Fruit fly (Drosophila melanogaster): Measurements from ENCODE around the gene CG42460.

The CG42460 gene

DNA sequence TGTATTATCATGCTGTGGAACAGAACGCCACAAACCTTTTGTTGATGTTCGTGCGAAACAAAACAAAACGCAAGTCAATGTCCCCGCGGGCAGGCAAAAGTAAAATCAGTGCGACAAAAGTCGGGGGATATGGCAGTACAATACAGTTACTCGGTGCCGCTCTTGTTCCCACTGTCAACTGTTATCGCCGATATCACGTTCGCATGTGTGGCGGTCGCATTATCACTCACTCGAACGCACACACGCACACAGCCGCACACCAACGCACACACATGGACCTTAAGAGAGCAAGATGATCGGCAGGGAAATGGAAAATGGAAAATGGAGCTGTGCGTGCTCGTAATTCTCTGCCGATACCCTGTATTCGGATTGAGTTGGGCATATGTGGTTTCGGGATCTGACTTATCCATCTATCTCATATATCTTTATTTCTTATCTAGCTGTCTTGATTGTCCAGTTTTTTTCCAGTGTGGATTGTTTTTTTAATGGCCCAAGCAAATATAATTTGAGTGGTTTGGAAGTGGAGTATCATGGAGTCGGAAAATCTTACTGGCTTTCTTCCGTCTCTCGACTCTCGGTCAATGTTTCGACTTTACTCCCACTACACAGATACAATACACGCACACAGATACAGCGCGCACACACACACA, 49.6 kb downstream of the CG42460 start (continued):
- TF ChIP-seq shn (GFP tag; optimal IDR thresholded peaks at IDR 0.05) (peak; percentile 78), al (GFP tag; IDR thresholded peaks at IDR 0.05) (no peak), CG6683 (GFP tag; optimal IDR thresholded peaks at IDR 0.05) (no peak), Lim3 (GFP tag; IDR thresholded peaks at IDR 0.05) (no peak), pum (GFP tag; optimal IDR thresholded peaks at IDR 0.05) (peak; percentile 88), CG1024 (GFP tag; IDR thresholded peaks at IDR 0.05) (peak; percentile 73), zfh1 (GFP tag; IDR thresholded peaks at IDR 0.05) (peak; percentile 87), CG34376 (GFP tag; optimal IDR thresholded peaks at IDR 0.05) (no peak), zen (tag; optimal IDR thresholded peaks at IDR 0.05) (peak; percentile 55), gt (GFP tag; IDR thresholded peaks at IDR 0.05) (peak; percentile 67), Blimp-1 (GFP tag; optimal IDR thresholded peaks at IDR 0.05) (peak; percentile 90), CG1647 (GFP tag; optimal IDR thresholded peaks at IDR 0.05) (peak; percentile 76), Usf (GFP tag; optimal IDR thresholded peaks at IDR 0.05) (peak; percentile 9), Fer2 (tag; optimal IDR thresholded peaks at IDR 0.05) (no peak), klu (GFP tag; IDR thresholded peaks at IDR 0.05) (no peak), H2.0 (GFP tag; IDR thresholded peaks at IDR 0.05) (peak; percentile 65), CG6813 (GFP tag; optimal IDR thresholded peaks at IDR 0.05) (peak; percentile 43), eyg (GFP tag; optimal IDR thresholded peaks at IDR 0.05) (peak; percentile 18), CG11093 (GFP tag; IDR thresholded peaks at IDR 0.05) (peak; percentile 83), NC2β (GFP tag; optimal IDR thresholded peaks at IDR 0.05) (peak; percentile 90), CG7987 (GFP tag; optimal IDR thresholded peaks at IDR 0.05) (peak; percentile 24), CG4404 (GFP tag; IDR thresholded peaks at IDR 0.05) (peak; percentile 52), CG8089 (GFP tag; optimal IDR thresholded peaks at IDR 0.05) (peak; percentile 90), HLH4C (GFP tag; IDR thresholded peaks at IDR 0.05; ENCODE audit: partially characterized antibody) (no peak), Spps (tag; optimal IDR thresholded peaks at IDR 0.05) (peak; percentile 83), CG2875 (GFP tag; optimal IDR thresholded peaks at IDR 0.05) (peak; percentile 85), p53 (GFP tag; optimal IDR thresholded peaks at IDR 0.05) (peak; percentile 67), Neu2 (GFP tag; optimal IDR thresholded peaks at IDR 0.05; ENCODE audit: borderline replicate concordance) (no peak), psq (GFP tag; optimal IDR thresholded peaks at IDR 0.05) (peak; percentile 52), inv (GFP tag; IDR thresholded peaks at IDR 0.05; ENCODE audit: partially characterized antibody) (no peak), tin (GFP tag; optimal IDR thresholded peaks at IDR 0.05) (peak; percentile 85), pho (GFP tag; optimal IDR thresholded peaks at IDR 0.05) (peak; percentile 38), zf30C (GFP tag; optimal IDR thresholded peaks at IDR 0.05) (no peak), Ravus (GFP tag; IDR thresholded peaks at IDR 0.05) (no peak), CG32772 (GFP tag; IDR thresholded peaks at IDR 0.05) (peak; percentile 91), CG30403 (GFP tag; optimal IDR thresholded peaks at IDR 0.05) (peak; percentile 84), Abd-B (GFP tag; optimal IDR thresholded peaks at IDR 0.05) (peak; percentile 85), CG5953 (GFP tag; IDR thresholded peaks at IDR 0.05) (peak; percentile 67), pfk (GFP tag; optimal IDR thresholded peaks at IDR 0.05) (no peak), CG14667 (GFP tag; IDR thresholded peaks at IDR 0.05) (peak; percentile 72), Hr3 (GFP tag; optimal IDR thresholded peaks at IDR 0.05) (peak; percentile 87), dmrt99B (tag; optimal IDR thresholded peaks at IDR 0.05) (peak; percentile 81), ara (GFP tag; IDR thresholded peaks at IDR 0.05) (peak; percentile 88), corto (GFP tag; optimal IDR thresholded peaks at IDR 0.05) (no peak), CG4820 (GFP tag; optimal IDR thresholded peaks at IDR 0.05) (peak; percentile 85), Poxn (GFP tag; IDR thresholded peaks at IDR 0.05) (no peak), CG8924 (tag; optimal IDR thresholded peaks at IDR 0.05) (peak; percentile 85), sisA (GFP tag; IDR thresholded peaks at IDR 0.05) (peak; percentile 91), CG14441 (GFP tag; IDR thresholded peaks at IDR 0.05) (0 out of 2 replicates have a peak, but pooled peaks have one; percentile 51)
